Worm (Caenorhabditis elegans): ENCODE results near the gene dpy-28.

The dpy-28 gene

DNA sequence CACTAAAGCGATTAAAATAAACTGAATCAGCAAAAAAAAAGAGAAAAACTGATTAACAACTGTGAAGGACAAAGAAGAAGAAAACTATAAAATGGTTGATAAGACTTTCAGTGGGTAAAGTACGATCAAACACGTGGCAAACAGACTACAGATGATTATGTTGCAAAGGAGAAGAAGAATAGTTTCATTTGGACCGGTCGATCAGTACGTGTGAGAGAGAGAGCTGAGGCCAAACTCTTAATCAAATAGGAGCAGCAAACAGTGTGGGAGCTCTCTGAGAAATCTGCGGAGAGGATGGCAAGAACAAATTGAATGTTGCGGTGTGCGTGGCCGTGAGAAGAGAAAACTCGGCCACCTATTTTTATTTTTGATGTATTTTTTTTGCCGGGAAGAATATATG is 43.9 kb upstream of the dpy-28 start (continued):
- TF ChIP-seq zfh-2 (GFP tag; conservative IDR thresholded peaks at IDR 0.05) (0 out of 2 replicates have a peak, but pooled peaks have one; percentile 40), nfyb-1 (GFP tag; IDR thresholded peaks at IDR 0.05) (peak; percentile 24), Y53G8AR.9 (GFP tag; conservative IDR thresholded peaks at IDR 0.05) (no peak), ztf-26 (tag; optimal IDR thresholded peaks at IDR 0.05) (peak; percentile 23)

DNA sequence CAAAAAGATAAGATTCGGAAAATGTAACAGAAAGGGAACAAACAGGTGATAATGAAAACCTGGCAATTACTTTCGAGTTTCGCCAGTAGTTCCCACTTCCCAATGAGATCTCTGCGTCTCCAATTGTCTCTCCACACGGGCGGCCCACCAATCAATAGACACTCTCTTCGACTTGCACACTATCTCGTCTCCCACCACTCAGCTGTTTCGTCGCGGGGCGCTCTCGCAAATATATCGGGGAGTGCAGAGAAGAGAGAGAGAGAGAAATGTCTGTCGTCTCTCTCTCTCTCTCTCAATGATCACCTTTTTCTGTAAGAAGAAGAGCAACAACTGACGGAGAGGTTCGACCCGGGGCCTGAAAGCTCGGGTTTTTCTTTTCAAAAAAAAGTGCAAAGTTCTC is 42.8 kb upstream of the dpy-28 start:
- TF ChIP-seq cebp-1 (GFP tag; IDR thresholded peaks at IDR 0.05) (peak; percentile 52; the same call in 1 of the 2 replicates), cebp-1 (tag; optimal IDR thresholded peaks at IDR 0.05) (peak; percentile 84), mel-28 (tag; optimal IDR thresholded peaks at IDR 0.05; ENCODE audit: borderline replicate concordance) (no peak), Y67H2A.10 (GFP tag; conservative IDR thresholded peaks at IDR 0.05) (peak; percentile 61; the same call in 1 of the 2 replicates), snpc-4 (GFP tag; optimal IDR thresholded peaks at IDR 0.05) (no peak), snpc-4 (tag; optimal IDR thresholded peaks at IDR 0.05) (peak in 2 of 4 experiments; percentile 26 to 30), ztf-3 (GFP tag; optimal IDR thresholded peaks at IDR 0.05) (no peak), hmg-1.2 (GFP tag; IDR thresholded peaks at IDR 0.05) (peak; percentile 92), ccch-3 (GFP tag; optimal IDR thresholded peaks at IDR 0.05) (no peak), egrh-3 (GFP tag; IDR thresholded peaks at IDR 0.05) (0 out of 2 replicates have a peak, but pooled peaks have one; percentile 12), K12H6.12 (tag; optimal IDR thresholded peaks at IDR 0.05) (peak; percentile 72), lsl-1 (GFP tag; optimal IDR thresholded peaks at IDR 0.05) (peak; percentile 36), B0336.3 (GFP tag; IDR thresholded peaks at IDR 0.05) (peak; percentile 81), F52B5.7 (tag; optimal IDR thresholded peaks at IDR 0.05) (peak; percentile 18), lir-1 (GFP tag; conservative IDR thresholded peaks at IDR 0.05) (peak; percentile 41), ceh-40 (GFP tag; IDR thresholded peaks at IDR 0.05) (no peak), tlf-1 (GFP tag; optimal IDR thresholded peaks at IDR 0.05) (peak; percentile 57), hlh-12 (tag; optimal IDR thresholded peaks at IDR 0.05) (no peak), ceh-58 (GFP tag; IDR thresholded peaks at IDR 0.05) (no peak), madf-10 (tag; optimal IDR thresholded peaks at IDR 0.05) (peak; percentile 10), let-607 (tag; optimal IDR thresholded peaks at IDR 0.05) (peak; percentile 19 to 58), lin-40 (tag; optimal IDR thresholded peaks at IDR 0.05) (peak; percentile 79), him-1 (tag; optimal IDR thresholded peaks at IDR 0.05) (no peak), ZK185.1 (tag; optimal IDR thresholded peaks at IDR 0.05; ENCODE audit: poor library complexity, severe bottlenecking) (peak; percentile 42), zfh-2 (GFP tag; conservative IDR thresholded peaks at IDR 0.05) (peak; percentile 95), dox-1 (GFP tag; IDR thresholded peaks at IDR 0.05) (peak; percentile 88), pbrm-1 (GFP tag; IDR thresholded peaks at IDR 0.05) (peak; percentile 79), F55B11.4 (tag; optimal IDR thresholded peaks at IDR 0.05; ENCODE audit: borderline replicate concordance, insufficient read depth) (no peak), tbp1 (GFP tag; optimal IDR thresholded peaks at IDR 0.05) (peak; percentile 58), nhr-80 (tag; optimal IDR thresholded peaks at IDR 0.05) (peak; percentile 95), rcor-1 (GFP tag; IDR thresholded peaks at IDR 0.05) (peak; percentile 68), ceh-100 (GFP tag; IDR thresholded peaks at IDR 0.05) (0 out of 2 replicates have a peak, but pooled peaks have one; percentile 32), madf-8 (GFP tag; conservative IDR thresholded peaks at IDR 0.05) (no peak), B0261.1 (tag; optimal IDR thresholded peaks at IDR 0.05) (no peak), ceh-27 (GFP tag; optimal IDR thresholded peaks at IDR 0.05) (peak; percentile 72), Y95B8A.8 (GFP tag; IDR thresholded peaks at IDR 0.05) (0 out of 2 replicates have a peak, but pooled peaks have one; percentile 25), lin-26 (GFP tag; IDR thresholded peaks at IDR 0.05) (peak; percentile 73), chd-7 (tag; optimal IDR thresholded peaks at IDR 0.05) (peak; percentile 83), egl-44 (GFP tag; IDR thresholded peaks at IDR 0.05) (peak; percentile 59; the same call in 1 of the 2 replicates), ekl-4 (GFP tag; IDR thresholded peaks at IDR 0.05) (peak; percentile 78), sea-2 (GFP tag; IDR thresholded peaks at IDR 0.05) (no peak), ets-4 (GFP tag; optimal IDR thresholded peaks at IDR 0.05) (peak; percentile 8), athp-1 (tag; optimal IDR thresholded peaks at IDR 0.05) (peak; percentile 46), gei-17 (GFP tag; optimal IDR thresholded peaks at IDR 0.05) (peak; percentile 37)
